Fruit fly (Drosophila melanogaster) Kc167 (cell line): ENCODE measurements around the gene CG5639.

Experiments used
- Myc ChIP-seq: fragments of >200 bp; optimal IDR thresholded peaks from 2 replicates; lab custom pipeline; 2017; ENCODE audit warnings: missing external identifiers
- Sin3A ChIP-seq: fragments of >200 bp; optimal IDR thresholded peaks from 2 replicates; lab custom pipeline; 2018; ENCODE audit warnings: missing external identifiers
- h ChIP-seq: fragments of >200 bp; optimal IDR thresholded peaks from 3 replicates; lab custom pipeline; 2018; ENCODE audit warnings: missing external identifiers
- insv ChIP-seq: fragments of >200 bp; optimal IDR thresholded peaks from 3 replicates; lab custom pipeline; 2018; ENCODE audit warnings: missing external identifiers
- psq ChIP-seq: fragments of >200 bp; optimal IDR thresholded peaks from 2 replicates; lab custom pipeline; 2017; ENCODE audit warnings: missing external identifiers
- ttk ChIP-seq: sonication (Bioruptor generic); optimal IDR thresholded peaks from 2 replicates; lab custom pipeline; 2017; ENCODE audit warnings: missing external identifiers

dm6 chr3R:27542197-27542596, 53.7 kb downstream of the CG5639 start, which contains the start of gene Gr98b:
- no peak for TF ChIP-seq insv
- no peak for TF ChIP-seq Sin3A
- no peak for TF ChIP-seq psq (lab: Kevin White, UChicago)
- TF ChIP-seq Myc, result no peak
- TF ChIP-seq ttk (lab: Kevin White, UChicago), result no peak
- no peak for TF ChIP-seq h (lab: Kevin White, UChicago)
